Worm (Caenorhabditis elegans) whole organism, young adult: ENCODE data around the gene nep-25.

Source experiments
- B0035.1 ChIP-seq: sonication (generic microtip); optimal IDR thresholded peaks from 2 replicates; lab custom pipeline; 2016; ENCODE audit warnings: missing genetic modification characterization, mild to moderate bottlenecking, missing compliant biosample characterization, missing genotype, missing genetic modification reagents
- B0336.3 ChIP-seq: fragments of 200-800 bp; sonication (Bioruptor generic); IDR thresholded peaks from 2 replicates; pipeline ENCODE4 v1.3.6; 2022; ENCODE audit warnings: missing genetic modification characterization, missing compliant biosample characterization
- C06A6.2 ChIP-seq: fragments of 200-800 bp; sonication (Bioruptor generic); conservative IDR thresholded peaks from 2 replicates; pipeline ENCODE4 v1.3.6; 2022; ENCODE audit warnings: missing genetic modification characterization, missing compliant biosample characterization
- D2030.7 ChIP-seq: fragments of 200-800 bp; sonication (Bioruptor generic); IDR thresholded peaks from 2 replicates; pipeline ENCODE4 v1.3.6; 2022; ENCODE audit warnings: missing genetic modification reagents, missing genetic modification characterization, missing compliant biosample characterization
- F23B12.7 ChIP-seq: sonication (generic microtip); optimal IDR thresholded peaks from 2 replicates; lab custom pipeline; 2017; ENCODE audit warnings: missing genetic modification characterization, mild to moderate bottlenecking, missing compliant biosample characterization, antibody characterized with exemption, moderate library complexity; ENCODE audit not compliant: insufficient read depth
- K12H6.12 ChIP-seq: fragments of 200-800 bp; sonication (Bioruptor generic); optimal IDR thresholded peaks from 2 replicates; lab custom pipeline; 2018; ENCODE audit warnings: mild to moderate bottlenecking, missing genetic modification characterization, missing compliant biosample characterization
- Y53G8AR.9 ChIP-seq: fragments of 200-800 bp; sonication (Bioruptor generic); conservative IDR thresholded peaks from 2 replicates; pipeline ENCODE4 v1.3.6; 2022; ENCODE audit warnings: missing genetic modification reagents, missing genetic modification characterization, missing compliant biosample characterization
- bed-2 ChIP-seq: fragments of 200-800 bp; sonication (Bioruptor generic); IDR thresholded peaks from 2 replicates; pipeline ENCODE4 v1.3.6; 2022; ENCODE audit warnings: missing genetic modification reagents, missing genetic modification characterization, missing compliant biosample characterization
- ceh-100 ChIP-seq: fragments of 200-800 bp; sonication (Bioruptor generic); IDR thresholded peaks from 2 replicates; pipeline ENCODE4 v1.3.6; 2022; ENCODE audit warnings: missing genetic modification reagents, missing genetic modification characterization, missing compliant biosample characterization
- ceh-27 ChIP-seq: fragments of 200-800 bp; sonication (Bioruptor generic); optimal IDR thresholded peaks from 2 replicates; lab custom pipeline; 2018; ENCODE audit warnings: mild to moderate bottlenecking, missing genetic modification characterization, moderate library complexity, missing compliant biosample characterization
- dox-1 ChIP-seq: fragments of 200-800 bp; sonication (Bioruptor generic); IDR thresholded peaks from 2 replicates; pipeline ENCODE4 v1.3.6; 2022; ENCODE audit warnings: missing genetic modification reagents, missing genetic modification characterization, missing compliant biosample characterization
- efl-1 ChIP-seq: fragments of 150-350 bp; optimal IDR thresholded peaks from 2 replicates; lab custom pipeline; 2014; ENCODE audit warnings: missing biosample characterization, missing genetic modification reagents, missing genetic modification characterization
- gei-17 ChIP-seq: fragments of 200-800 bp; sonication (Bioruptor generic); optimal IDR thresholded peaks from 2 replicates; lab custom pipeline; 2018; ENCODE audit warnings: mild to moderate bottlenecking, missing genetic modification characterization, missing compliant biosample characterization
- hlh-26 ChIP-seq: fragments of 200-800 bp; sonication (Bioruptor generic); conservative IDR thresholded peaks from 2 replicates; pipeline ENCODE4 v1.3.6; 2022; ENCODE audit warnings: missing genetic modification reagents, missing genetic modification characterization, missing compliant biosample characterization
- hmg-1.2 ChIP-seq: fragments of 200-800 bp; sonication (Bioruptor generic); IDR thresholded peaks from 2 replicates; pipeline ENCODE4 v1.3.6; 2022; ENCODE audit warnings: missing genetic modification reagents, missing genetic modification characterization, missing compliant biosample characterization
- hmg-20 ChIP-seq: fragments of 200-800 bp; sonication (Bioruptor generic); IDR thresholded peaks from 2 replicates; pipeline ENCODE4 v1.3.6; 2022; ENCODE audit warnings: missing genetic modification reagents, missing genetic modification characterization, missing compliant biosample characterization
- let-607 ChIP-seq, 2 experiments: fragments of 200-800 bp in 1 of 2; sonication (Bioruptor generic) in 1 of 2; sonication (generic microtip) in 1 of 2; optimal IDR thresholded peaks; 2 replicates each; lab custom pipeline; 2016 to 2018; ENCODE audit warnings: mild to moderate bottlenecking in 2 of 2, missing compliant biosample characterization in 2 of 2, missing genetic modification characterization in 2 of 2, moderate library complexity in 2 of 2, missing genotype in 1 of 2
- lin-54 ChIP-seq: fragments of 200-800 bp; sonication (Bioruptor generic); optimal IDR thresholded peaks from 2 replicates; lab custom pipeline; 2018; ENCODE audit warnings: mild to moderate bottlenecking, missing genetic modification characterization, missing compliant biosample characterization
- lsl-1 ChIP-seq: fragments of 200-800 bp; sonication (Bioruptor generic); optimal IDR thresholded peaks from 2 replicates; lab custom pipeline; 2018; ENCODE audit warnings: mild to moderate bottlenecking, missing genetic modification characterization, moderate library complexity, missing compliant biosample characterization
- lsy-27 ChIP-seq: sonication (generic microtip); optimal IDR thresholded peaks from 2 replicates; lab custom pipeline; 2017; ENCODE audit warnings: missing genetic modification characterization, mild to moderate bottlenecking, missing compliant biosample characterization, antibody characterized with exemption, missing genotype, borderline replicate concordance; ENCODE audit not compliant: insufficient read depth
- madf-10 ChIP-seq: sonication (generic microtip); optimal IDR thresholded peaks from 2 replicates; lab custom pipeline; 2016; ENCODE audit warnings: mild to moderate bottlenecking, missing genetic modification characterization, missing compliant biosample characterization
- madf-3 ChIP-seq: fragments of 200-800 bp; sonication (Bioruptor generic); IDR thresholded peaks from 2 replicates; pipeline ENCODE4 v1.3.6; 2022; ENCODE audit warnings: missing genetic modification reagents, missing genetic modification characterization, missing compliant biosample characterization
- mcd-1 ChIP-seq: fragments of 200-800 bp; sonication (Bioruptor generic); IDR thresholded peaks from 2 replicates; pipeline ENCODE4 v1.3.6; 2022; ENCODE audit warnings: missing genetic modification reagents, missing genetic modification characterization, missing compliant biosample characterization
- nhr-27 ChIP-seq: fragments of 200-800 bp; sonication (Bioruptor generic); optimal IDR thresholded peaks from 2 replicates; lab custom pipeline; 2018; ENCODE audit warnings: mild to moderate bottlenecking, missing genetic modification characterization, moderate library complexity, missing compliant biosample characterization
- nhr-80 ChIP-seq: sonication (generic microtip); optimal IDR thresholded peaks from 2 replicates; lab custom pipeline; 2016; ENCODE audit warnings: missing genetic modification characterization, missing compliant biosample characterization
- pbrm-1 ChIP-seq: fragments of 200-800 bp; sonication (Bioruptor generic); IDR thresholded peaks from 2 replicates; pipeline ENCODE4 v1.3.6; 2022; ENCODE audit warnings: missing genetic modification reagents, missing genetic modification characterization, missing compliant biosample characterization
- pha-4 ChIP-seq: fragments of 150-350 bp; sonication (generic microtip); optimal IDR thresholded peaks from 2 replicates; lab custom pipeline; 2014; ENCODE audit warnings: missing biosample characterization, missing genetic modification reagents, missing genetic modification characterization
- rec-8 ChIP-seq, 2 experiments: sonication (generic microtip); optimal IDR thresholded peaks; 2 replicates each; lab custom pipeline; 2016; ENCODE audit warnings: mild to moderate bottlenecking in 2 of 2, missing genetic modification characterization in 2 of 2, missing genetic modification reagents in 2 of 2, missing genotype in 2 of 2, missing biosample characterization in 1 of 2, missing compliant biosample characterization in 1 of 2, moderate library complexity in 1 of 2
- rpc-1 ChIP-seq, 2 experiments: fragments of 150-350 bp in 1 of 2; sonication (generic microtip) in 1 of 2; optimal IDR thresholded peaks; 2 replicates each; lab custom pipeline; 2014 to 2018; ENCODE audit warnings: missing biosample characterization in 1 of 2, missing genetic modification characterization in 1 of 2, missing genetic modification reagents in 1 of 2, missing genotype in 1 of 2
- snpc-4 ChIP-seq, 5 experiments: fragments of 150-350 bp in 1 of 5; sonication (generic microtip) in 4 of 5; optimal IDR thresholded peaks; 2 replicates each; lab custom pipeline; 2014 to 2018; ENCODE audit warnings: missing genetic modification characterization in 5 of 5, missing biosample characterization in 3 of 5, antibody characterized with exemption in 2 of 5, mild to moderate bottlenecking in 2 of 5, missing compliant biosample characterization in 2 of 5, missing genotype in 2 of 5, moderate library complexity in 2 of 5, missing genetic modification reagents in 1 of 5
- tbp1 ChIP-seq: fragments of 200-800 bp; sonication (Bioruptor generic); optimal IDR thresholded peaks from 2 replicates; lab custom pipeline; 2018; ENCODE audit warnings: mild to moderate bottlenecking, missing genetic modification characterization, missing compliant biosample characterization
- xnd-1 ChIP-seq: sonication (generic microtip); optimal IDR thresholded peaks from 2 replicates; lab custom pipeline; 2016; ENCODE audit warnings: missing genotype, missing genetic modification reagents, missing genetic modification characterization, missing compliant biosample characterization
- zfh-2 ChIP-seq: fragments of 200-800 bp; sonication (Bioruptor generic); conservative IDR thresholded peaks from 2 replicates; pipeline ENCODE4 v1.3.6; 2022; ENCODE audit warnings: missing genetic modification reagents, missing genetic modification characterization, missing compliant biosample characterization
- ztf-18 ChIP-seq: sonication (generic microtip); optimal IDR thresholded peaks from 2 replicates; lab custom pipeline; 2016; ENCODE audit warnings: missing genotype, mild to moderate bottlenecking, missing genetic modification characterization, missing compliant biosample characterization
- ztf-25 ChIP-seq: fragments of 200-800 bp; sonication (Bioruptor generic); IDR thresholded peaks from 2 replicates; pipeline ENCODE4 v1.3.6; 2022; ENCODE audit warnings: missing genetic modification reagents, missing genetic modification characterization, missing compliant biosample characterization
- ztf-28 ChIP-seq: fragments of 200-800 bp; sonication (Bioruptor generic); IDR thresholded peaks from 2 replicates; pipeline ENCODE4 v1.3.6; 2022; ENCODE audit warnings: missing genetic modification reagents, missing genetic modification characterization, missing compliant biosample characterization

Gene nep-25

ce11 chrII:5871508-5871907 lies 29.5 kb downstream of the nep-25 start:
- peak; percentile 22 for TF ChIP-seq nhr-80 (tag; lab: Kevin White, UChicago)
- TF ChIP-seq ztf-28, result no peak

- TF ChIP-seq K12H6.12 (tag; lab: Kevin White, UChicago) (no peak), nhr-80 (tag; lab: Kevin White, UChicago) (peak; percentile 4)
Observed at ce11 chrII:5872414-5872813, 30.4 kb downstream of the nep-25 start.

ce11 chrII:5873564-5874070 lies 31.6 kb downstream of the nep-25 start, which contains the start of gene tex-2:
TSS of gene tex-2 (minus strand) at chrII:5873614.
- TF ChIP-seq zfh-2 (peak; percentile 33; the same call in 1 of the 2 replicates), bed-2 (GFP tag; lab: Robert Waterston, UW) (no peak), hmg-20 (GFP tag; lab: Robert Waterston, UW) (no peak), nhr-80 (tag; lab: Kevin White, UChicago) (peak; percentile 84), D2030.7 (peak; percentile 39; the same call in 1 of the 2 replicates), gei-17 (no peak), madf-10 (tag; lab: Kevin White, UChicago) (no peak), let-607 (tag; optimal IDR thresholded peaks at IDR 0.05; lab: Kevin White, UChicago) (peak in 1 of 2 experiments; percentile 12), Y53G8AR.9 (GFP tag; lab: Robert Waterston, UW) (no peak), xnd-1 (tag; lab: Kevin White, UChicago) (no peak), rpc-1 (optimal IDR thresholded peaks at IDR 0.05; lab: Kevin White, UChicago) (no peak), rpc-1 (tag; optimal IDR thresholded peaks at IDR 0.05; lab: Kevin White, UChicago) (no peak), lsl-1 (GFP tag; lab: Kevin White, UChicago) (peak; percentile 15), hmg-1.2 (GFP tag; lab: Robert Waterston, UW) (peak; percentile 70; the same call in 1 of the 2 replicates), ceh-27 (no peak), hlh-26 (GFP tag; lab: Robert Waterston, UW) (no peak), lin-54 (peak; percentile 20), mcd-1 (GFP tag; lab: Robert Waterston, UW) (peak; percentile 85), C06A6.2 (GFP tag; lab: Robert Waterston, UW) (no peak), pbrm-1 (peak; percentile 47; the same call in 1 of the 2 replicates), ceh-100 (peak; percentile 94), B0336.3 (GFP tag; lab: Robert Waterston, UW) (no peak), nhr-27 (no peak), efl-1 (no peak), F23B12.7 (peak; percentile 48), snpc-4 (GFP tag; optimal IDR thresholded peaks at IDR 0.05; lab: Kevin White, UChicago) (no peak), snpc-4 (tag; optimal IDR thresholded peaks at IDR 0.05; lab: Kevin White, UChicago) (peak in 1 of 4 experiments; percentile 51), lsy-27 (peak; percentile 14), dox-1 (GFP tag; lab: Robert Waterston, UW) (peak; percentile 70), tbp1 (GFP tag; lab: Kevin White, UChicago) (peak; percentile 11)

- peak; percentile 26 for TF ChIP-seq pha-4 (tag; lab: Kevin White, UChicago)
- no peak; the same call in 1 of the 2 replicates for TF ChIP-seq hmg-1.2 (GFP tag; lab: Robert Waterston, UW)
- no peak for TF ChIP-seq hmg-20 (GFP tag; lab: Robert Waterston, UW)
- no peak for TF ChIP-seq ztf-25 (GFP tag; lab: Robert Waterston, UW)
- no peak for TF ChIP-seq ztf-18
- TF ChIP-seq rec-8 (tag; optimal IDR thresholded peaks at IDR 0.05; lab: Kevin White, UChicago), result no peak
- TF ChIP-seq madf-3 (GFP tag; lab: Robert Waterston, UW), result no peak
- TF ChIP-seq B0035.1 (tag; lab: Kevin White, UChicago), result no peak
Observed at ce11 chrII:5874130-5874529, 32.1 kb downstream of the nep-25 start.
